Fruit fly (Drosophila melanogaster) whole organism, embryonic: ENCODE results near the gene Sb.

Experiments used
- Atf3 ChIP-seq: fragments of 200-800 bp; sonication (Bioruptor generic); optimal IDR thresholded peaks from 3 replicates; lab custom pipeline; 2016; ENCODE audit warnings: missing biosample characterization, missing genetic modification characterization
- Awh ChIP-seq: fragments of 200-800 bp; sonication (Bioruptor generic); IDR thresholded peaks from 2 replicates; pipeline ENCODE4, ENCODE4 v1.3.6; 2022; ENCODE audit warnings: missing biosample characterization, missing genetic modification characterization
- B-H1 ChIP-seq: fragments of 200-800 bp; sonication (Bioruptor generic); IDR thresholded peaks from 3 replicates; pipeline ENCODE4 v1.3.6; 2022; ENCODE audit warnings: missing biosample characterization, missing genetic modification characterization
- BEAF-32 ChIP-seq: fragments of 200-800 bp; sonication (Bioruptor generic); optimal IDR thresholded peaks from 3 replicates; lab custom pipeline; 2017; ENCODE audit warnings: missing biosample characterization, missing genetic modification characterization, mild to moderate bottlenecking, moderate library complexity, missing genetic modification reagents
- CG11456 ChIP-seq: fragments of 200-800 bp; sonication (Bioruptor generic); IDR thresholded peaks from 3 replicates; pipeline ENCODE4 v1.3.6; 2022; ENCODE audit warnings: missing biosample characterization, missing genetic modification characterization
- CG12236 ChIP-seq: fragments of 200-800 bp; sonication (Bioruptor generic); optimal IDR thresholded peaks from 2 replicates; lab custom pipeline; 2016; ENCODE audit warnings: missing biosample characterization, missing genetic modification characterization
- CG14710 ChIP-seq: fragments of 200-800 bp; sonication (Bioruptor generic); optimal IDR thresholded peaks from 3 replicates; lab custom pipeline; 2019; ENCODE audit warnings: missing biosample characterization, mild to moderate bottlenecking, missing genetic modification characterization, moderate library complexity
- CG15011 ChIP-seq: fragments of 200-800 bp; sonication (Bioruptor generic); optimal IDR thresholded peaks from 3 replicates; lab custom pipeline; 2018; ENCODE audit warnings: missing biosample characterization, mild to moderate bottlenecking, missing genetic modification characterization
- CG15269 ChIP-seq: fragments of 200-800 bp; sonication (Bioruptor generic); optimal IDR thresholded peaks from 2 replicates; lab custom pipeline; 2018; ENCODE audit warnings: missing biosample characterization, mild to moderate bottlenecking, missing genetic modification characterization, moderate library complexity
- CG15601 ChIP-seq: fragments of 200-800 bp; sonication (Bioruptor generic); optimal IDR thresholded peaks from 3 replicates; lab custom pipeline; 2019; ENCODE audit warnings: missing biosample characterization, mild to moderate bottlenecking, missing genetic modification characterization, moderate library complexity
- CG1647 ChIP-seq: fragments of 200-800 bp; sonication (Bioruptor generic); optimal IDR thresholded peaks from 3 replicates; lab custom pipeline; 2016; ENCODE audit warnings: missing biosample characterization, missing genetic modification characterization
- CG2120 ChIP-seq: fragments of 200-800 bp; sonication (Bioruptor generic); optimal IDR thresholded peaks from 3 replicates; lab custom pipeline; 2016; ENCODE audit warnings: missing biosample characterization, missing genetic modification characterization
- CG32772 ChIP-seq: fragments of 200-800 bp; sonication (Bioruptor generic); IDR thresholded peaks from 2 replicates; pipeline ENCODE4 v1.3.6; 2022; ENCODE audit warnings: missing biosample characterization, missing genetic modification characterization
- CG3407 ChIP-seq: fragments of 200-800 bp; sonication (Bioruptor generic); optimal IDR thresholded peaks from 2 replicates; lab custom pipeline; 2018; ENCODE audit warnings: missing biosample characterization, mild to moderate bottlenecking, missing genetic modification characterization
- CG3995 ChIP-seq: fragments of 200-800 bp; sonication (Bioruptor generic); optimal IDR thresholded peaks from 3 replicates; lab custom pipeline; 2016; ENCODE audit warnings: missing biosample characterization, missing genetic modification characterization
- CG4328 ChIP-seq: fragments of 200-800 bp; sonication (Bioruptor generic); optimal IDR thresholded peaks from 3 replicates; lab custom pipeline; 2017; ENCODE audit warnings: missing biosample characterization, missing genetic modification reagents, missing genetic modification characterization
- CG4820 ChIP-seq: fragments of 200-800 bp; sonication (Bioruptor generic); optimal IDR thresholded peaks from 3 replicates; lab custom pipeline; 2016; ENCODE audit warnings: missing biosample characterization, missing genetic modification characterization
- CG6175 ChIP-seq: fragments of 200-800 bp; sonication (Bioruptor generic); IDR thresholded peaks from 3 replicates; pipeline ENCODE4 v1.3.6; 2022; ENCODE audit warnings: missing biosample characterization, missing genetic modification characterization
- CG6813 ChIP-seq: fragments of 200-800 bp; sonication (Bioruptor generic); optimal IDR thresholded peaks from 2 replicates; lab custom pipeline; 2017; ENCODE audit warnings: missing biosample characterization, missing genetic modification characterization, mild to moderate bottlenecking, moderate library complexity, missing genetic modification reagents
- CG8281 ChIP-seq: fragments of 200-800 bp; sonication (Bioruptor generic); optimal IDR thresholded peaks from 2 replicates; lab custom pipeline; 2018; ENCODE audit warnings: missing biosample characterization, mild to moderate bottlenecking, missing genetic modification characterization, moderate library complexity
- CG8290 ChIP-seq, 3 experiments: fragments of 200-800 bp; sonication (Bioruptor generic); optimal IDR thresholded peaks; 2 replicates each; lab custom pipeline; 2016 to 2019; ENCODE audit warnings: missing biosample characterization in 3 of 3, missing genetic modification characterization in 3 of 3, mild to moderate bottlenecking in 2 of 3, moderate library complexity in 1 of 3
- CG8478 ChIP-seq: fragments of >200 bp; optimal IDR thresholded peaks from 2 replicates; lab custom pipeline; 2018
- CG8765 ChIP-seq: fragments of 200-800 bp; sonication (Bioruptor generic); IDR thresholded peaks from 2 replicates; pipeline ENCODE4 v1.3.6; 2022; ENCODE audit warnings: missing biosample characterization, missing genetic modification characterization
- Dbx ChIP-seq: fragments of 200-800 bp; sonication (Bioruptor generic); IDR thresholded peaks from 3 replicates; pipeline ENCODE4 v1.3.6; 2022; ENCODE audit warnings: missing biosample characterization, missing genetic modification characterization
- Fer2 ChIP-seq: fragments of 200-800 bp; sonication (Bioruptor generic); optimal IDR thresholded peaks from 2 replicates; lab custom pipeline; 2018; ENCODE audit warnings: missing biosample characterization, mild to moderate bottlenecking, missing genetic modification characterization, moderate library complexity
- Hmr ChIP-seq: fragments of 200-800 bp; sonication (Bioruptor generic); optimal IDR thresholded peaks from 3 replicates; lab custom pipeline; 2017; ENCODE audit warnings: mild to moderate bottlenecking, missing biosample characterization, missing genetic modification reagents, missing genetic modification characterization
- Hr78 ChIP-seq, 2 experiments: fragments of 200-800 bp in 1 of 2; fragments of >200 bp in 1 of 2; sonication (Bioruptor generic) in 1 of 2; optimal IDR thresholded peaks; 2 replicates each; lab custom pipeline; 2017 to 2019; ENCODE audit warnings: missing biosample characterization in 2 of 2, missing genetic modification characterization in 2 of 2, mild to moderate bottlenecking in 1 of 2, moderate library complexity in 1 of 2
- Max ChIP-seq: fragments of 200-800 bp; sonication (Bioruptor generic); optimal IDR thresholded peaks from 2 replicates; lab custom pipeline; 2016; ENCODE audit warnings: missing biosample characterization, mild to moderate bottlenecking, missing genetic modification characterization
- Mrtf ChIP-seq: fragments of 200-800 bp; sonication (Bioruptor generic); IDR thresholded peaks from 3 replicates; pipeline ENCODE4 v1.3.6; 2022; ENCODE audit warnings: missing biosample characterization, missing genetic modification characterization
- Usf ChIP-seq: fragments of 200-800 bp; sonication (Bioruptor generic); optimal IDR thresholded peaks from 2 replicates; lab custom pipeline; 2017; ENCODE audit warnings: missing genotype, missing biosample characterization, missing genetic modification characterization
- YL-1 ChIP-seq: fragments of 200-800 bp; sonication (Bioruptor generic); optimal IDR thresholded peaks from 3 replicates; lab custom pipeline; 2017; ENCODE audit warnings: missing biosample characterization, mild to moderate bottlenecking, missing genetic modification characterization
- cg ChIP-seq: fragments of 200-800 bp; sonication (Bioruptor generic); optimal IDR thresholded peaks from 3 replicates; lab custom pipeline; 2019; ENCODE audit warnings: missing biosample characterization, mild to moderate bottlenecking, missing genetic modification characterization, moderate library complexity
- chinmo ChIP-seq: fragments of 200-800 bp; sonication (Bioruptor generic); IDR thresholded peaks from 4 replicates; pipeline ENCODE4 v1.3.6; 2022; ENCODE audit warnings: missing biosample characterization, missing genetic modification characterization; ENCODE audit not compliant: partially characterized antibody
- cwo ChIP-seq: fragments of 200-800 bp; sonication (Bioruptor generic); optimal IDR thresholded peaks from 3 replicates; lab custom pipeline; 2017; ENCODE audit warnings: missing biosample characterization, missing genetic modification characterization, mild to moderate bottlenecking, moderate library complexity, missing genetic modification reagents
- disco-r ChIP-seq: fragments of 200-800 bp; sonication (Bioruptor generic); optimal IDR thresholded peaks from 2 replicates; lab custom pipeline; 2016; ENCODE audit warnings: missing biosample characterization, missing genetic modification characterization
- dmrt11E ChIP-seq: fragments of 200-800 bp; sonication (Bioruptor generic); optimal IDR thresholded peaks from 3 replicates; lab custom pipeline; 2018; ENCODE audit warnings: missing biosample characterization, mild to moderate bottlenecking, missing genetic modification characterization, moderate library complexity
- eyg ChIP-seq: fragments of 200-800 bp; sonication (Bioruptor generic); optimal IDR thresholded peaks from 3 replicates; lab custom pipeline; 2016; ENCODE audit warnings: missing biosample characterization, missing genetic modification characterization
- gcm2 ChIP-seq: fragments of 200-800 bp; sonication (Bioruptor generic); optimal IDR thresholded peaks from 2 replicates; lab custom pipeline; 2016; ENCODE audit warnings: missing biosample characterization, missing genetic modification characterization
- grn ChIP-seq: fragments of 200-800 bp; sonication (Bioruptor generic); optimal IDR thresholded peaks from 3 replicates; lab custom pipeline; 2017; ENCODE audit warnings: missing biosample characterization, missing genetic modification characterization
- hbn ChIP-seq: fragments of 200-800 bp; sonication (Bioruptor generic); IDR thresholded peaks from 2 replicates; pipeline ENCODE4 v1.3.6; 2022; ENCODE audit warnings: missing biosample characterization, missing genetic modification characterization; ENCODE audit not compliant: partially characterized antibody
- hkb ChIP-seq, 2 experiments: fragments of 200-800 bp in 1 of 2; fragments of >200 bp in 1 of 2; sonication (Bioruptor generic) in 1 of 2; IDR thresholded peaks in 1 of 2; optimal IDR thresholded peaks in 1 of 2; 2 replicates each; pipeline versions ENCODE4 v1.3.6 to Lab custom; 2017 to 2022; ENCODE audit warnings: missing biosample characterization in 1 of 2, missing genetic modification characterization in 1 of 2
- jigr1 ChIP-seq: fragments of 200-800 bp; sonication (Bioruptor generic); IDR thresholded peaks from 3 replicates; pipeline ENCODE4 v1.3.6; 2022; ENCODE audit warnings: missing biosample characterization, missing genetic modification characterization
- kay ChIP-seq: fragments of 200-800 bp; sonication (Bioruptor generic); optimal IDR thresholded peaks from 2 replicates; lab custom pipeline; 2016; ENCODE audit warnings: missing biosample characterization, missing genetic modification characterization
- onecut ChIP-seq: fragments of 200-800 bp; sonication (Bioruptor generic); IDR thresholded peaks from 2 replicates; pipeline ENCODE4 v1.3.6; 2022; ENCODE audit warnings: missing biosample characterization, missing genetic modification characterization
- ranshi ChIP-seq: fragments of 200-800 bp; sonication (Bioruptor generic); IDR thresholded peaks from 2 replicates; pipeline ENCODE4 v1.3.6; 2022; ENCODE audit warnings: missing biosample characterization, missing genetic modification characterization
- rib ChIP-seq: fragments of 200-800 bp; sonication (Bioruptor generic); IDR thresholded peaks from 2 replicates; pipeline ENCODE4 v1.3.6; 2022; ENCODE audit warnings: missing biosample characterization, missing genetic modification characterization
- run ChIP-seq: fragments of 200-800 bp; sonication (Bioruptor generic); optimal IDR thresholded peaks from 3 replicates; lab custom pipeline; 2018; ENCODE audit warnings: missing biosample characterization, mild to moderate bottlenecking, missing genetic modification characterization
- sens-2 ChIP-seq: fragments of 200-800 bp; sonication (Bioruptor generic); IDR thresholded peaks from 2 replicates; pipeline ENCODE4 v1.3.6; 2022; ENCODE audit warnings: missing biosample characterization, missing genetic modification characterization
- sim ChIP-seq: fragments of 200-800 bp; sonication (Bioruptor generic); IDR thresholded peaks from 2 replicates; pipeline ENCODE4 v1.3.6; 2022; ENCODE audit warnings: missing biosample characterization, missing genetic modification characterization
- tna ChIP-seq: fragments of 200-800 bp; sonication (Bioruptor generic); IDR thresholded peaks from 2 replicates; pipeline ENCODE4 v1.3.6; 2022; ENCODE audit warnings: missing biosample characterization, missing genetic modification characterization; ENCODE audit not compliant: partially characterized antibody
- yki ChIP-seq: fragments of >200 bp; optimal IDR thresholded peaks from 3 replicates; lab custom pipeline; 2018

The Sb gene

DNA sequence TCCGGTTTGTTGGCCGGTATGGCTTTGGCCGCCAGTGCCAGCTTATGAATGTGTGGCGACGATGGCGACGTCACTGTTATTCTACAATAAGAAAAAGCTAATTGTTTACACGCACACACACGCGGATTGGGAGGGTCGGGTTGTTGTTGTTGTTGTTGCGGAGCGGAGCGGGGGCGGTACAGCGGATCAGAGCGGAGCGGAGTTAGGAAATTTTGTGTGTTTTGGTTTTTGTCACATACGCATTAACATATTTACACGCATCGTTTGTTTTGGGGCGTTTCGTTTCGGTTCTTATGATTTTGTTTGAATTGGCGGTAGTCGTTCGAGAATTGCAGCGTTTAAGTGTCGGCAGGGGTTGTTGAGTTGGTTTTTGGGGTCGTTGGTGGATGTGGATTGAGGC is 46.7 kb upstream of the Sb start (continued):
- no peak for TF ChIP-seq CG6175
- TF ChIP-seq CG11456 (GFP tag; lab: Robert Waterston, UW): no peak
- TF ChIP-seq hbn (GFP tag; lab: Robert Waterston, UW): no peak
- no peak for TF ChIP-seq CG8281 (tag; lab: Kevin White, UChicago)
- TF ChIP-seq disco-r (GFP tag; lab: Kevin White, UChicago): peak; percentile 41
- peak; percentile 58 for TF ChIP-seq cg (GFP tag; lab: Kevin White, UChicago)
- TF ChIP-seq Hmr (GFP tag; lab: Kevin White, UChicago): no peak
- no peak for TF ChIP-seq Usf (GFP tag; lab: Kevin White, UChicago)
- TF ChIP-seq Fer2: no peak
- no peak for TF ChIP-seq CG32772
- TF ChIP-seq CG8765 (GFP tag; lab: Robert Waterston, UW): no peak
- no peak for TF ChIP-seq kay (GFP tag; lab: Kevin White, UChicago)
- TF ChIP-seq CG12236 (GFP tag; lab: Kevin White, UChicago): peak; percentile 46
- no peak for TF ChIP-seq CG15601
- TF ChIP-seq run: no peak
- peak; percentile 43 for TF ChIP-seq CG15011
- TF ChIP-seq yki: no peak
- TF ChIP-seq Dbx (GFP tag; lab: Robert Waterston, UW): no peak
- no peak; the same call in 2 of the 3 replicates for TF ChIP-seq B-H1 (GFP tag; lab: Robert Waterston, UW)
- TF ChIP-seq tna: no peak
- TF ChIP-seq cwo (GFP tag; lab: Kevin White, UChicago): no peak
- no peak for TF ChIP-seq gcm2 (GFP tag; lab: Kevin White, UChicago)
- peak; percentile 5 for TF ChIP-seq eyg (GFP tag; lab: Kevin White, UChicago)
- peak; percentile 38; the same call in 1 of the 2 replicates for TF ChIP-seq Awh
- no peak for TF ChIP-seq CG3995 (GFP tag; lab: Kevin White, UChicago)
- TF ChIP-seq onecut (GFP tag; lab: Robert Waterston, UW): peak; percentile 55; the same call in 1 of the 2 replicates
- TF ChIP-seq CG1647 (GFP tag; lab: Kevin White, UChicago): no peak
- no peak; the same call in 1 of the 2 replicates for TF ChIP-seq ranshi (GFP tag; lab: Robert Waterston, UW)
- no peak for TF ChIP-seq grn (GFP tag; lab: Kevin White, UChicago)
- no peak for TF ChIP-seq Max (GFP tag; lab: Kevin White, UChicago)
- TF ChIP-seq jigr1 (GFP tag; lab: Robert Waterston, UW): no peak
- TF ChIP-seq CG3407: no peak
- no peak for TF ChIP-seq sim (GFP tag; lab: Robert Waterston, UW)
- TF ChIP-seq CG8478 (lab: Kevin White, UChicago): no peak
- TF ChIP-seq Atf3: no peak
- TF ChIP-seq sens-2 (GFP tag; lab: Robert Waterston, UW): no peak
- peak; percentile 5 for TF ChIP-seq YL-1 (GFP tag; lab: Kevin White, UChicago)
- TF ChIP-seq BEAF-32 (GFP tag; lab: Kevin White, UChicago): no peak
- TF ChIP-seq CG15269 (tag; lab: Kevin White, UChicago): no peak
- peak; percentile 54 for TF ChIP-seq CG6813 (GFP tag; lab: Kevin White, UChicago)
- TF ChIP-seq Mrtf: no peak
- no peak for TF ChIP-seq CG4328 (GFP tag; lab: Kevin White, UChicago)
- TF ChIP-seq Hr78 (GFP tag; optimal IDR thresholded peaks at IDR 0.05; lab: Kevin White, UChicago): no peak
- TF ChIP-seq CG4820 (GFP tag; lab: Kevin White, UChicago): no peak
- no peak for TF ChIP-seq hkb (optimal IDR thresholded peaks at IDR 0.05; lab: Kevin White, UChicago)
- peak; percentile 49; the same call in 1 of the 2 replicates for TF ChIP-seq hkb (GFP tag; IDR thresholded peaks at IDR 0.05; lab: Robert Waterston, UW)
- TF ChIP-seq CG14710: no peak
- TF ChIP-seq CG2120 (GFP tag; lab: Kevin White, UChicago): no peak
- no peak for TF ChIP-seq CG8290 (GFP tag; optimal IDR thresholded peaks at IDR 0.05; lab: Kevin White, UChicago)
- TF ChIP-seq CG8290 (tag; optimal IDR thresholded peaks at IDR 0.05; lab: Kevin White, UChicago): no peak
- no peak for TF ChIP-seq chinmo (GFP tag; lab: Robert Waterston, UW)
- TF ChIP-seq dmrt11E: peak; percentile 43
- TF ChIP-seq rib (GFP tag; lab: Robert Waterston, UW): no peak
